Worm (Caenorhabditis elegans): ENCODE data around the gene hlh-15.

DNA sequence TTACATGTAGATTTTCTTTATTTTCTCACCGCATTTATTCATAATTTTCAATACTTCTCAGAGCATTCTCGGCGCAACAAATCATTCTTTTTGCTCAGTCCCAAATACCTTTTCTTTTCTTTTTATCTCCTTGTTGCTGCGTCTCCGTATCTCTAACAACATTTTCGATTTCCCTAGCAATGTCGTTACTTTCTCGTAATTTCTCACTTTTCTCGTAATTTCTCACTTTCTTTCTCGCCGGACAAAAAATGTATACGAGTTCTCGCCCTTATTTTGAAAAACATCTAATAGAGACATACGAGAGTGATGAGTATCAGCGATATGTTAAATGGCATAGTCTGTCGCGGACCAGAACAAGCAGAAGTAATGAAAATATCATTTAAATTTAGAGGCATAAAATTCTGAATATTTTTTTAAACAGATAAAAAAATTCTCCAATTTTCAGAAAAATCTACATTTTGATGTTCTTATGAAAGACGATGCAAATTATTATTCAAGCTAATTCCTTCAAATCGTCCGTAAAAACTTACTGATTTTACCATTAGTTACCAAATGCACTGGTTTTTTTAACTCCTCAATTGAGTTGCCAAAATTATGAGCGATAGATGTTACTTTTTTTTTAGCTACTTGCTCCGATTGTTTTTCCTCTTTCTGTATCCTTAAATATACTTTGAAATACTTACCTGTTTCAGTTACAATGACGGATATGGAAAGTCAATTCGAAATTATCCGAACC, 37.7 kb downstream of the hlh-15 start, which contains the start of gene F47G3.3:
- TF ChIP-seq flt-1 (GFP tag; IDR thresholded peaks at IDR 0.05) (no peak), ama-1 (optimal IDR thresholded peaks at IDR 0.05) (no peak), hmg-4 (GFP tag; optimal IDR thresholded peaks at IDR 0.05) (no peak), aly-1 (tag; optimal IDR thresholded peaks at IDR 0.05) (no peak), sea-1 (GFP tag; conservative IDR thresholded peaks at IDR 0.05) (no peak), tbx-11 (GFP tag; IDR thresholded peaks at IDR 0.05) (no peak), tra-4 (tag; optimal IDR thresholded peaks at IDR 0.05) (no peak), hnd-1 (tag; optimal IDR thresholded peaks at IDR 0.05) (no peak), pes-1 (GFP tag; IDR thresholded peaks at IDR 0.05) (no peak), hmbx-1 (tag; optimal IDR thresholded peaks at IDR 0.05) (no peak), tbx-37 (GFP tag; conservative IDR thresholded peaks at IDR 0.05) (no peak), ceh-36 (tag; optimal IDR thresholded peaks at IDR 0.05) (no peak), B0310.2 (tag; optimal IDR thresholded peaks at IDR 0.05) (no peak)

Data from whole organism, early embryonic.